Worm (Caenorhabditis elegans): ENCODE results near the gene C15H7.3.

The C15H7.3 gene

ce11 chrIII:9698635-9699396 lies 47.0 kb upstream of the C15H7.3 start (continued):
- TF ChIP-seq swsn-7 (tag; optimal IDR thresholded peaks at IDR 0.05), result no peak
- TF ChIP-seq lin-35 (GFP tag; optimal IDR thresholded peaks at IDR 0.05), result peak in 1 of 2 experiments; percentile 29
- no peak for TF ChIP-seq ceh-90 (tag; optimal IDR thresholded peaks at IDR 0.05)
- TF ChIP-seq lin-39 (tag; optimal IDR thresholded peaks at IDR 0.05), result no peak
- peak; percentile 71 for TF ChIP-seq nhr-85 (tag)
- no peak for TF ChIP-seq zag-1 (tag; optimal IDR thresholded peaks at IDR 0.05)
- TF ChIP-seq pag-3 (tag; optimal IDR thresholded peaks at IDR 0.05; ENCODE audit: borderline replicate concordance, insufficient read depth), result peak; percentile 30
- TF ChIP-seq xbp-1 (tag; optimal IDR thresholded peaks at IDR 0.05), result no peak
- no peak for TF ChIP-seq F16B12.6 (tag; optimal IDR thresholded peaks at IDR 0.05)
- TF ChIP-seq rnt-1 (tag; optimal IDR thresholded peaks at IDR 0.05), result peak; percentile 17
- no peak for TF ChIP-seq ets-5 (GFP tag; IDR thresholded peaks at IDR 0.05)
- TF ChIP-seq nhr-84 (tag; optimal IDR thresholded peaks at IDR 0.05), result no peak
- no peak for TF ChIP-seq nhr-90 (tag; optimal IDR thresholded peaks at IDR 0.05; ENCODE audit: poor library complexity)
- TF ChIP-seq zip-4 (GFP tag; optimal IDR thresholded peaks at IDR 0.05), result no peak
- no peak for TF ChIP-seq aha-1 (tag; optimal IDR thresholded peaks at IDR 0.05)
- TF ChIP-seq unc-130 (tag; optimal IDR thresholded peaks at IDR 0.05), result no peak
- no peak for TF ChIP-seq nhr-28 (tag; optimal IDR thresholded peaks at IDR 0.05)
- TF ChIP-seq ztf-11 (tag; optimal IDR thresholded peaks at IDR 0.05), result no peak
- TF ChIP-seq nhr-11 (tag; optimal IDR thresholded peaks at IDR 0.05), result no peak
- TF ChIP-seq nhr-19 (GFP tag; conservative IDR thresholded peaks at IDR 0.05), result no peak
- TF ChIP-seq lir-3 (tag; optimal IDR thresholded peaks at IDR 0.05; ENCODE audit: poor library complexity), result no peak
- TF ChIP-seq nhr-76 (tag; optimal IDR thresholded peaks at IDR 0.05), result no peak
- TF ChIP-seq mab-9 (GFP tag; IDR thresholded peaks at IDR 0.05), result no peak
- no peak for TF ChIP-seq nhr-47 (tag; optimal IDR thresholded peaks at IDR 0.05)
- no peak for TF ChIP-seq elt-2 (tag; optimal IDR thresholded peaks at IDR 0.05)
- no peak for TF ChIP-seq ceh-88 (GFP tag; IDR thresholded peaks at IDR 0.05)
- TF ChIP-seq nhr-12 (tag; optimal IDR thresholded peaks at IDR 0.05), result no peak
- TF ChIP-seq elt-3 (tag; optimal IDR thresholded peaks at IDR 0.05), result peak in 1 of 6 experiments; percentile 43
- no peak for TF ChIP-seq Y116A8C.19 (tag; optimal IDR thresholded peaks at IDR 0.05; ENCODE audit: borderline replicate concordance)
- no peak for TF ChIP-seq vab-15 (tag; optimal IDR thresholded peaks at IDR 0.05)
- no peak for TF ChIP-seq mef-2 (tag; optimal IDR thresholded peaks at IDR 0.05)
- TF ChIP-seq unc-62 (GFP tag; optimal IDR thresholded peaks at IDR 0.05), result no peak
- no peak for TF ChIP-seq sptf-1 (tag; optimal IDR thresholded peaks at IDR 0.05)
- no peak for TF ChIP-seq ceh-63 (GFP tag; optimal IDR thresholded peaks at IDR 0.05)
- peak; percentile 91 for TF ChIP-seq lin-14 (GFP tag; optimal IDR thresholded peaks at IDR 0.05)
- no peak for TF ChIP-seq hlh-4 (tag; optimal IDR thresholded peaks at IDR 0.05)
- TF ChIP-seq dsc-1 (tag; optimal IDR thresholded peaks at IDR 0.05), result no peak
- TF ChIP-seq hpl-2 (GFP tag; optimal IDR thresholded peaks at IDR 0.05), result no peak
- TF ChIP-seq tlp-1 (tag; optimal IDR thresholded peaks at IDR 0.05), result no peak
- TF ChIP-seq fkh-4 (tag; optimal IDR thresholded peaks at IDR 0.05; ENCODE audit: borderline replicate concordance), result no peak
- TF ChIP-seq pqm-1 (tag; optimal IDR thresholded peaks at IDR 0.05), result no peak
- TF ChIP-seq C34B4.2 (tag; optimal IDR thresholded peaks at IDR 0.05), result no peak
- no peak for TF ChIP-seq sox-4 (tag; optimal IDR thresholded peaks at IDR 0.05)
- no peak for TF ChIP-seq ceh-82 (tag; optimal IDR thresholded peaks at IDR 0.05)
- peak; percentile 1 for TF ChIP-seq skn-1 (tag; optimal IDR thresholded peaks at IDR 0.05)
- no peak for TF ChIP-seq ama-1 (optimal IDR thresholded peaks at IDR 0.05)
- TF ChIP-seq unc-30 (tag; optimal IDR thresholded peaks at IDR 0.05), result no peak

All from whole organism, L1 larva.